Worm (Caenorhabditis elegans): ENCODE measurements around the gene W05E10.2.

W05E10.2 gene

DNA sequence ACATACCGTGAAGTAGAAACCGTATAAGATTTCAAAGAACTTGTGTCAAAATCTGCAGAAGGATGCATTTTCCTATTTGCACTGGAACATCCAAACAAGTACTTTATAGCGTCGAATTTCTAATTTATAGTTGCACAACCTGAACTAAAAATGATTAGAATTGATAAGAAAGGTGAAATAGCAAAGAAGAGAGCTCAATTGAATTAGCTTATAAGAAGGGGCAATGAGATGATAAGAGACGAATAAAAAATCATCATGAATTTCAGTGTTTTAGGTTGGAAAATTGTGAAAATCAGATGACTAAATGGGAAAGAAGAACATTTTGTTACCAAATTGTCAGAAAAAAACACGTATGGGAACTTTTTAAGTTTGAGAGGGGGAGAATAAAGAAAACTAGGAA is 4.6 kb downstream of the W05E10.2 start, which contains the start of gene W05E10.1:
W05E10.1 (minus strand) TSS at position 139 of the 400 bp plus-strand sequence.
- TF ChIP-seq ceh-22 (tag; optimal IDR thresholded peaks at IDR 0.05) (no peak), ceh-14 (tag; optimal IDR thresholded peaks at IDR 0.05) (no peak)

DNA sequence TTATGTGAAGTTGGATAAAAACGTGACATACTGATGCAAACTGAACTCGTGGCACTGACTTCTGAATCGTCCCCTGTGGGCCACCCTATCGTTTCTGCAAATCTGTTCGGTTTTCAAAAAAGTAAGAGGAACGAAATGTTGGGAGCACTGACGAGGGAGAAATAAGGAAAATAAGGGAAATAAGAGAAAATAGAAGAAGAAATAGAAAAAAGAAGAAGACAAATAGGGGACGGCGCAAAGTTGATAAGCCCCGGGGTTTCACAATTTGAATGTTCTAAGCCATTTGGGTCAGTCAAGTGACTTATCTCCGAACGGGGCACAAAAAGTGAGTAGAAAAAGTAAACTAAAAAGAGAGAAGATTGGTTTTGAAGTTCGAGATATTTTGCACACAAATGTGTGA is 8.6 kb downstream of the W05E10.2 start, which contains the start of gene W05E10.5:
W05E10.5 (minus strand) TSS at position 101 of the 400 bp plus-strand sequence.
- no peak for TF ChIP-seq ceh-18 (tag; optimal IDR thresholded peaks at IDR 0.05)
- TF ChIP-seq ttx-3 (tag; optimal IDR thresholded peaks at IDR 0.05), result no peak
- no peak for TF ChIP-seq odd-2 (tag; optimal IDR thresholded peaks at IDR 0.05)
- TF ChIP-seq che-1 (tag; optimal IDR thresholded peaks at IDR 0.05), result no peak
- TF ChIP-seq ceh-48 (tag; optimal IDR thresholded peaks at IDR 0.05), result no peak
- no peak for TF ChIP-seq ahr-1 (tag; optimal IDR thresholded peaks at IDR 0.05)
- no peak for TF ChIP-seq hlh-13 (GFP tag; optimal IDR thresholded peaks at IDR 0.05)
- TF ChIP-seq hlh-15 (tag; optimal IDR thresholded peaks at IDR 0.05), result no peak
- TF ChIP-seq fax-1 (tag; optimal IDR thresholded peaks at IDR 0.05), result no peak
- TF ChIP-seq pha-2 (tag; optimal IDR thresholded peaks at IDR 0.05), result no peak
- no peak for TF ChIP-seq mec-3 (tag; optimal IDR thresholded peaks at IDR 0.05; ENCODE audit: borderline replicate concordance)
- TF ChIP-seq sox-4 (tag; optimal IDR thresholded peaks at IDR 0.05), result no peak
- TF ChIP-seq gmeb-2 (tag; optimal IDR thresholded peaks at IDR 0.05), result no peak
- no peak for TF ChIP-seq tbx-2 (tag; optimal IDR thresholded peaks at IDR 0.05)

DNA sequence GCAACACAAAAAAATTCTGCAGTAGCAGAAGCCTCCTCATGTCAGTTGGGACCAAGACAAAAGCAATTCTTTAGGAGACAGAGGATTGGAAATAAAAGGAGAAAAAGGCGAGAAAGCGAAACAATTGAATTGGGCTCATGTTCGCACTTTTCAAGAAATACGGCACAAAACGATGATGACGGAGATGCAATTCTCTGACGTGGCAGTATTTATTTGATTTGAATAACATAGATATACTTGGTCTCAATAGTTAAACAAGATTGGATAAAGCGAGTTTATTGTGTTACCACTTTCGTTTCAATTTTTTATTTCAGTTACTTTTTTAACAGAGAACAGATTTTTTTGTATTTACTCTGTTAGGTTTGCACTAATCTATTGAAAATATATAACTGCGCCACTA is 10.5 kb downstream of the W05E10.2 start:
- no peak for TF ChIP-seq madf-2 (tag; optimal IDR thresholded peaks at IDR 0.05)
- TF ChIP-seq ceh-19 (GFP tag; optimal IDR thresholded peaks at IDR 0.05), result no peak
- TF ChIP-seq unc-42 (tag; optimal IDR thresholded peaks at IDR 0.05), result peak; percentile 85
- TF ChIP-seq ama-1 (optimal IDR thresholded peaks at IDR 0.05), result no peak
- no peak for TF ChIP-seq hlh-30 (tag; optimal IDR thresholded peaks at IDR 0.05; ENCODE audit: insufficient read depth)
- TF ChIP-seq ceh-34 (tag; optimal IDR thresholded peaks at IDR 0.05), result no peak

DNA sequence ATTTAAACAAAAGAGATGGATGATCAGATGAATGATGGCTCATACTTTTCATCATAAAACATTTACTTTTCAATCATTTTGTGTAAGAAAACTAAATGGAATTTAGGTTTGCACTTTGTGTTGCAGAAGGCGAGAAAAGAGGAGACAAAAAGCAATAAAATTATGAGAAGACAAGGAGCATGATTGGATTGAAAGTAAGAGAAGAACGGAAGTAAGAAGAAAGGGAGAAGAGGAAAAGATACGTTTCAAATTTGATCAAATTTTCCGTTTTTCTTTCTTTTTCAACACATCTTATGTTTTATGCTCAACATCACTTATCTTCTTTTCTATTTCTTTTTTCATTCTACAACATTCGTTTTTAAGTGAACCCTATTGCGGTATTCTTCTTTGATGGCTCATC is 17.7 kb downstream of the W05E10.2 start:
- TF ChIP-seq unc-42 (tag; optimal IDR thresholded peaks at IDR 0.05) (peak; percentile 66), elt-4 (tag; optimal IDR thresholded peaks at IDR 0.05) (no peak)

DNA sequence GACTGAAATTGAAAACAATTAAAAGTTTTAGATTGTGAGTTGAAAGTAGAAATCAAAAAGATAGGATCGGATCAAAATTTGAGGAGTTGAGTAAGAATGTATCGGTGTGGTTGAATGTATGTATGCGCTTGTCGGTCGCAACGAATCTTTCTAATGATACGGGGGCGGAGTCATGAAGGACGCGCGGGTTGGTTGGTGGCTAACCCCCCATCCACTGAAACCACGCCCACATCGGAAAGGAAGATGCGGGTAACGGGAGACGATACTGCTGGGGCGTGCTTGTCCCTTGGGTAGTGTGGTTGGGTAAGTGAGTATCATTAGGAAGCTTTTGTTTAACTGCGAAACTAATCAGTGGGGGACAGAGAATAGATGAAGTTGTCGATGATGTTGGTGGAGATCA is 18.4 kb downstream of the W05E10.2 start, which contains the start of gene ceh-32:
ceh-32 (minus strand) TSS at position 2 of the 400 bp plus-strand sequence.
- TF ChIP-seq nfya-1 (tag; optimal IDR thresholded peaks at IDR 0.05) (peak; percentile 80), tbx-2 (tag; optimal IDR thresholded peaks at IDR 0.05) (no peak)

DNA sequence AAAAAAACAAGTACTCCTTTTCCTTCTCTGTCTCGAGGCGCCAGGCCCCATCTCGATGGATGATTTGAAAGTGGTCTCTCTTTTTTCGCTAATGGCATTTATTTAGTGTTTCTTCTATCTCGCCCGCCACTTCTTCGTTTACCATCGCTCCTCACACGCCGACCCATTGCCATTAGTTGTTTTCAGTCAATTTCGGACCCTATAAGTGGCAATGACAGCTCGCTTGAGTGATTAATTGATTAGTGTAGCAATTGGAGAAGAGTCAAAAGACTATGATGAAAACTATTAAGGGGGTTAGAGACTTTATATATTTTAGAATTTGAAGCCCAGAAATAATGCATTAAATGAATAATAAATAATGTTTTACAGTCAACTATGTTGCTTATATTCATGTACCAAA is 19.4 kb downstream of the W05E10.2 start:
- TF ChIP-seq ceh-34 (tag; optimal IDR thresholded peaks at IDR 0.05), result no peak
- TF ChIP-seq C38D4.7 (GFP tag; optimal IDR thresholded peaks at IDR 0.05), result no peak
- TF ChIP-seq lim-6 (tag; optimal IDR thresholded peaks at IDR 0.05), result no peak
- no peak for TF ChIP-seq madf-2 (tag; optimal IDR thresholded peaks at IDR 0.05)
- no peak for TF ChIP-seq zip-5 (tag; optimal IDR thresholded peaks at IDR 0.05)
- TF ChIP-seq pha-4 (tag; optimal IDR thresholded peaks at IDR 0.05), result no peak
- TF ChIP-seq ceh-14 (tag; optimal IDR thresholded peaks at IDR 0.05), result no peak

DNA sequence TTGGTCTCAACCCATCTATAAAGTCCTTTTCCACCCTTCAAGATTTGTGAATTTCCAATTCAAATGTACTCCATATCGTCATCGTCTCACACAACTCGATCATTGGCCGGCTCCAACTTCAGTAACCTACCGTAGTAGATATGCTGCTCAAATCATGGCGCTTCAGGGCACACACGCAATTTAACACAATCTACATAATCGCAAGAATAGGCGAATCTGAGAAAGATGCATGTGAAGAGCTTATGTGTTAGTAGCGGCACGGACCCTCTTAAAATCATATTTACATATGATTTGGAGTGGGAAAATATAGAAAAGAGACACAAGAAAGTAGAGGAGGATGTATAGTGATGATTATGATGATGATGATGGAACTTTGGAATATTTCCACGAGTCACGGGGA is 24.8 kb downstream of the W05E10.2 start:
- TF ChIP-seq T23F11.4 (GFP tag; optimal IDR thresholded peaks at IDR 0.05) (no peak), K02D7.2 (tag; optimal IDR thresholded peaks at IDR 0.05) (no peak), unc-42 (tag; optimal IDR thresholded peaks at IDR 0.05) (peak; percentile 52), fkh-6 (tag; optimal IDR thresholded peaks at IDR 0.05) (no peak), ceh-34 (tag; optimal IDR thresholded peaks at IDR 0.05) (no peak), pag-3 (tag; optimal IDR thresholded peaks at IDR 0.05; ENCODE audit: borderline replicate concordance) (no peak), pha-2 (tag; optimal IDR thresholded peaks at IDR 0.05) (no peak)

Measured in whole organism, late embryonic.